Worm (Caenorhabditis elegans): ENCODE results near the gene F54C8.7.
"Not testable (repeated sequence)": the region's sequence is repeated elsewhere in the genome, so short reads cannot be mapped to it uniquely, and the experiment has no call there.

- not testable (repeated sequence) for TF ChIP-seq snpc-4 (tag; optimal IDR thresholded peaks at IDR 0.05); unc-62 (GFP tag; optimal IDR thresholded peaks at IDR 0.05); efl-1 (optimal IDR thresholded peaks at IDR 0.05); efl-1 (GFP tag; optimal IDR thresholded peaks at IDR 0.05 in 1 of 2); sptf-1 (tag; optimal IDR thresholded peaks at IDR 0.05)
These were observed 33.6 kb downstream of the F54C8.7 start, which contains the start of gene T26G10.4 for ce11 chrIII:9420231-9420630.
